5 fruit fly cellular contexts compared by ENCODE assay signal in the genomic region with DNA sequence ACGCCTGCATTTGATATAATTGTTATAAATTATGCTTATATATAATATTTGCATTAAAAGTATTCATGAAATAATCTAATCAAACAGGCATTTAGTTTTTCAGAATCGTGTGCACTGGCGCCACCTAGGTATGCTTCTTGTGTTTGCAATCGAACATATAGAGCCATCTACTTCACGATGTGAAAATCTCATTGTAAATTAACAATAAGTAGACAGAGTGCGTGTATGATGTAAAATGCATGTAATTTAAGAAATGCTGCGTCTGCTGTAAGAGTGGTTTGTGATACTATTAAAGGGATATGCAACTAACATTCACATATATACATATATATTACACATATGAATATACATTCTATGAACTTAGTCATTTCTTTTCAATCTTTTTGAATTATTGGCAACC.
TF ChIP-seq lines count a peak whose summit lies in the region.

No protein-coding gene starts in this region.

- peak; percentile 95 for TF ChIP-seq CTCF in S2 (optimal IDR thresholded peaks at IDR 0.05; lab: Kevin White, UChicago)
- peak; percentile 98 for TF ChIP-seq CTCF in whole organism, embryonic (GFP tag; optimal IDR thresholded peaks at IDR 0.05; lab: Kevin White, UChicago)

TF ChIP-seq in whole organism, adult, 20 proteins besides CTCF, POLR2A, EP300 and RAD21:
- TF ChIP-seq CG33017 (tag; optimal IDR thresholded peaks at IDR 0.05; lab: Kevin White, UChicago) = no peak
- TF ChIP-seq pad (GFP tag; optimal IDR thresholded peaks at IDR 0.05; lab: Kevin White, UChicago) = peak; percentile 33
- peak; percentile 75 for TF ChIP-seq CG1620 (GFP tag; optimal IDR thresholded peaks at IDR 0.05; lab: Kevin White, UChicago)
- TF ChIP-seq bab1 (GFP tag; optimal IDR thresholded peaks at IDR 0.05; lab: Kevin White, UChicago) = peak; percentile 28
- TF ChIP-seq cic (GFP tag; optimal IDR thresholded peaks at IDR 0.05; lab: Kevin White, UChicago) = no peak
- no peak for TF ChIP-seq CG5204 (GFP tag; optimal IDR thresholded peaks at IDR 0.05; lab: Kevin White, UChicago)
- TF ChIP-seq CG12768 (GFP tag; optimal IDR thresholded peaks at IDR 0.05; lab: Kevin White, UChicago) = no peak
- TF ChIP-seq Crg-1 (GFP tag; optimal IDR thresholded peaks at IDR 0.05; lab: Kevin White, UChicago) = no peak
- TF ChIP-seq ovo (GFP tag; optimal IDR thresholded peaks at IDR 0.05; lab: Kevin White, UChicago) = no peak
- no peak for TF ChIP-seq cnc (optimal IDR thresholded peaks at IDR 0.05; lab: Kevin White, UChicago)
- TF ChIP-seq toe (GFP tag; optimal IDR thresholded peaks at IDR 0.05; lab: Kevin White, UChicago) = no peak
- TF ChIP-seq Clk (GFP tag; optimal IDR thresholded peaks at IDR 0.05; lab: Kevin White, UChicago) = no peak
- no peak for TF ChIP-seq kay (GFP tag; lab: Kevin White, UChicago; ENCODE audit: borderline replicate concordance)
- no peak for TF ChIP-seq CG11617 (GFP tag; optimal IDR thresholded peaks at IDR 0.05; lab: Kevin White, UChicago)
- TF ChIP-seq tj (GFP tag; optimal IDR thresholded peaks at IDR 0.05; lab: Kevin White, UChicago) = peak; percentile 93
- TF ChIP-seq CG7045 (GFP tag; optimal IDR thresholded peaks at IDR 0.05; lab: Kevin White, UChicago) = no peak
- peak; percentile 31 for TF ChIP-seq CG7101 (tag; optimal IDR thresholded peaks at IDR 0.05; lab: Kevin White, UChicago)
- TF ChIP-seq CG14711 (tag; optimal IDR thresholded peaks at IDR 0.05; lab: Kevin White, UChicago) = peak; percentile 20
- TF ChIP-seq Hr96 (GFP tag; optimal IDR thresholded peaks at IDR 0.05; lab: Kevin White, UChicago) = no peak
- peak; percentile 10 for TF ChIP-seq Mnt (GFP tag; optimal IDR thresholded peaks at IDR 0.05; lab: Kevin White, UChicago)

TF ChIP-seq in whole organism, embryonic, 481 proteins besides CTCF, POLR2A, EP300 and RAD21 (continues in another document):
- no peak for TF ChIP-seq eve (GFP tag; optimal IDR thresholded peaks at IDR 0.05; lab: Kevin White, UChicago)
- no peak for TF ChIP-seq CG4617 (GFP tag; optimal IDR thresholded peaks at IDR 0.05; lab: Kevin White, UChicago; ENCODE audit: borderline replicate concordance)
- TF ChIP-seq lmd (GFP tag; IDR thresholded peaks at IDR 0.05; lab: Robert Waterston, UW) = no peak
- peak; percentile 13 to 29 for TF ChIP-seq chif (GFP tag; optimal IDR thresholded peaks at IDR 0.05; lab: Kevin White, UChicago)
- peak; percentile 68 for TF ChIP-seq CG32532 (GFP tag; IDR thresholded peaks at IDR 0.05; lab: Robert Waterston, UW)
- no peak for TF ChIP-seq psq (GFP tag; optimal IDR thresholded peaks at IDR 0.05; lab: Kevin White, UChicago)
- no peak for TF ChIP-seq Dref (GFP tag; IDR thresholded peaks at IDR 0.05; lab: Robert Waterston, UW)
- TF ChIP-seq HLHmδ (GFP tag; optimal IDR thresholded peaks at IDR 0.05; lab: Kevin White, UChicago) = no peak
- TF ChIP-seq NC2α (GFP tag; optimal IDR thresholded peaks at IDR 0.05; lab: Kevin White, UChicago) = no peak
- TF ChIP-seq tap (tag; optimal IDR thresholded peaks at IDR 0.05; lab: Kevin White, UChicago) = no peak
- no peak for TF ChIP-seq tgo (GFP tag; IDR thresholded peaks at IDR 0.05; lab: Robert Waterston, UW)
- TF ChIP-seq CG5953 (GFP tag; IDR thresholded peaks at IDR 0.05; lab: Robert Waterston, UW) = no peak
- no peak for TF ChIP-seq CG16779 (GFP tag; IDR thresholded peaks at IDR 0.05; lab: Robert Waterston, UW)
- TF ChIP-seq CG14014 (GFP tag; IDR thresholded peaks at IDR 0.05; lab: Robert Waterston, UW) = no peak
- TF ChIP-seq CG11504 (tag; optimal IDR thresholded peaks at IDR 0.05; lab: Kevin White, UChicago) = no peak
- TF ChIP-seq CG7839 (tag; optimal IDR thresholded peaks at IDR 0.05; lab: Kevin White, UChicago) = peak; percentile 47
- TF ChIP-seq chm (GFP tag; IDR thresholded peaks at IDR 0.05; lab: Robert Waterston, UW) = no peak
- TF ChIP-seq Rx (GFP tag; IDR thresholded peaks at IDR 0.05; lab: Robert Waterston, UW) = no peak
- no peak for TF ChIP-seq CG7745 (tag; optimal IDR thresholded peaks at IDR 0.05; lab: Kevin White, UChicago)
- no peak for TF ChIP-seq Atf3 (GFP tag; optimal IDR thresholded peaks at IDR 0.05; lab: Kevin White, UChicago)
- TF ChIP-seq CoRest (tag; optimal IDR thresholded peaks at IDR 0.05; lab: Kevin White, UChicago) = peak; percentile 49
- peak; percentile 31 for TF ChIP-seq Myb (GFP tag; optimal IDR thresholded peaks at IDR 0.05; lab: Kevin White, UChicago)
- no peak for TF ChIP-seq kah (GFP tag; optimal IDR thresholded peaks at IDR 0.05; lab: Kevin White, UChicago)
- TF ChIP-seq dm (GFP tag; optimal IDR thresholded peaks at IDR 0.05; lab: Kevin White, UChicago) = no peak

TF ChIP-seq in whole organism, prepupa, 60 proteins besides CTCF, POLR2A, EP300 and RAD21 (continues in another document):
- TF ChIP-seq CG8119 (GFP tag; IDR thresholded peaks at IDR 0.05; lab: Robert Waterston, UW) (no peak), net (GFP tag; optimal IDR thresholded peaks at IDR 0.05; lab: Kevin White, UChicago) (no peak), Ets96B (tag; optimal IDR thresholded peaks at IDR 0.05; lab: Kevin White, UChicago) (no peak), OdsH (GFP tag; optimal IDR thresholded peaks at IDR 0.05; lab: Kevin White, UChicago) (no peak), CG8632 (GFP tag; optimal IDR thresholded peaks at IDR 0.05; lab: Kevin White, UChicago) (no peak), salr (GFP tag; optimal IDR thresholded peaks at IDR 0.05; lab: Kevin White, UChicago) (no peak), CG3919 (GFP tag; optimal IDR thresholded peaks at IDR 0.05; lab: Kevin White, UChicago) (no peak), dsx (GFP tag; optimal IDR thresholded peaks at IDR 0.05; lab: Kevin White, UChicago; ENCODE audit: poor library complexity, severe bottlenecking) (no peak), acj6 (GFP tag; optimal IDR thresholded peaks at IDR 0.05; lab: Kevin White, UChicago) (no peak), CG9139 (GFP tag; optimal IDR thresholded peaks at IDR 0.05; lab: Kevin White, UChicago) (no peak), Smox (GFP tag; optimal IDR thresholded peaks at IDR 0.05; lab: Kevin White, UChicago) (no peak), spab (GFP tag; optimal IDR thresholded peaks at IDR 0.05; lab: Kevin White, UChicago) (no peak), svp (GFP tag; lab: Kevin White, UChicago) (peak; percentile 49), CG6792 (GFP tag; optimal IDR thresholded peaks at IDR 0.05; lab: Kevin White, UChicago) (no peak), CG11294 (GFP tag; IDR thresholded peaks at IDR 0.05; lab: Robert Waterston, UW) (no peak), Eip93F (GFP tag; optimal IDR thresholded peaks at IDR 0.05; lab: Kevin White, UChicago) (no peak), CG16779 (tag; optimal IDR thresholded peaks at IDR 0.05; lab: Kevin White, UChicago) (no peak), Sox14 (GFP tag; optimal IDR thresholded peaks at IDR 0.05; lab: Kevin White, UChicago) (peak; percentile 5), CG6808 (GFP tag; optimal IDR thresholded peaks at IDR 0.05; lab: Kevin White, UChicago) (no peak), cyc (GFP tag; optimal IDR thresholded peaks at IDR 0.05; lab: Kevin White, UChicago) (peak; percentile 25), CG10631 (GFP tag; optimal IDR thresholded peaks at IDR 0.05; lab: Kevin White, UChicago) (no peak), Hr4 (GFP tag; optimal IDR thresholded peaks at IDR 0.05; lab: Kevin White, UChicago) (no peak), fkh (GFP tag; optimal IDR thresholded peaks at IDR 0.05; lab: Kevin White, UChicago) (no peak), CG10669 (GFP tag; optimal IDR thresholded peaks at IDR 0.05; lab: Kevin White, UChicago) (no peak), CG31627 (GFP tag; optimal IDR thresholded peaks at IDR 0.05; lab: Kevin White, UChicago) (peak; percentile 42), dac (GFP tag; optimal IDR thresholded peaks at IDR 0.05; lab: Kevin White, UChicago) (no peak)

TF ChIP-seq in whole organism, wandering third instar larva, 38 proteins besides CTCF, POLR2A, EP300 and RAD21:
- TF ChIP-seq CG9705 (GFP tag; optimal IDR thresholded peaks at IDR 0.05; lab: Kevin White, UChicago) (no peak), Hnf4 (GFP tag; optimal IDR thresholded peaks at IDR 0.05; lab: Kevin White, UChicago) (peak; percentile 34), rgr (GFP tag; optimal IDR thresholded peaks at IDR 0.05; lab: Kevin White, UChicago) (peak; percentile 30), psq (GFP tag; optimal IDR thresholded peaks at IDR 0.05; lab: Kevin White, UChicago) (peak; percentile 20), ey (GFP tag; optimal IDR thresholded peaks at IDR 0.05; lab: Kevin White, UChicago) (peak; percentile 9), HLH106 (tag; optimal IDR thresholded peaks at IDR 0.05; lab: Kevin White, UChicago) (peak; percentile 43), OdsH (GFP tag; optimal IDR thresholded peaks at IDR 0.05; lab: Kevin White, UChicago) (peak; percentile 53), Myc (optimal IDR thresholded peaks at IDR 0.05; lab: Kevin White, UChicago) (no peak), fru (GFP tag; optimal IDR thresholded peaks at IDR 0.05; lab: Kevin White, UChicago) (peak; percentile 18), h (GFP tag; optimal IDR thresholded peaks at IDR 0.05; lab: Kevin White, UChicago) (peak; percentile 22), foxo (GFP tag; optimal IDR thresholded peaks at IDR 0.05; lab: Kevin White, UChicago) (peak in 1 of 2 experiments; percentile 49)
